Fruit fly (Drosophila melanogaster) whole organism, pupa: ENCODE data around the gene CG43678.

Experiments
- CG10348 ChIP-seq: fragments of 200-800 bp; sonication (Bioruptor generic); IDR thresholded peaks from 2 replicates; pipeline ENCODE4 v1.3.6; 2022; ENCODE audit warnings: missing biosample characterization, missing genetic modification characterization
- CG12605 ChIP-seq: fragments of 200-800 bp; sonication (Bioruptor generic); IDR thresholded peaks from 2 replicates; pipeline ENCODE4 v1.3.6; 2022; ENCODE audit warnings: missing biosample characterization, missing genetic modification characterization
- CG13204 ChIP-seq: fragments of 200-800 bp; sonication (Bioruptor generic); optimal IDR thresholded peaks from 2 replicates; lab custom pipeline; 2018; ENCODE audit warnings: missing biosample characterization, mild to moderate bottlenecking, missing genetic modification characterization, moderate library complexity
- CG15710 ChIP-seq: fragments of 200-800 bp; sonication (Bioruptor generic); optimal IDR thresholded peaks from 2 replicates; lab custom pipeline; 2018; ENCODE audit warnings: missing biosample characterization, mild to moderate bottlenecking, missing genetic modification characterization, moderate library complexity
- CG32121 ChIP-seq: fragments of 200-800 bp; sonication (Bioruptor generic); IDR thresholded peaks from 2 replicates; pipeline ENCODE4 v1.3.6; 2022; ENCODE audit warnings: missing biosample characterization, missing genetic modification characterization
- CG34367 ChIP-seq: fragments of 200-800 bp; sonication (Bioruptor generic); optimal IDR thresholded peaks from 2 replicates; lab custom pipeline; 2018; ENCODE audit warnings: missing biosample characterization, mild to moderate bottlenecking, missing genetic modification characterization
- CG4496 ChIP-seq: fragments of 200-800 bp; sonication (Bioruptor generic); IDR thresholded peaks from 3 replicates; pipeline ENCODE4 v1.3.6; 2022; ENCODE audit warnings: missing biosample characterization, missing genetic modification characterization
- CG8301 ChIP-seq: fragments of 200-800 bp; sonication (Bioruptor generic); optimal IDR thresholded peaks from 2 replicates; lab custom pipeline; 2018; ENCODE audit warnings: missing biosample characterization, mild to moderate bottlenecking, missing genetic modification characterization
- CG9948 ChIP-seq: fragments of 200-800 bp; sonication (Bioruptor generic); optimal IDR thresholded peaks from 2 replicates; lab custom pipeline; 2018; ENCODE audit warnings: missing biosample characterization, mild to moderate bottlenecking, missing genetic modification characterization, moderate library complexity
- EcR ChIP-seq: fragments of 200-800 bp; sonication (Bioruptor generic); optimal IDR thresholded peaks from 3 replicates; lab custom pipeline; 2019; ENCODE audit warnings: missing biosample characterization, missing genetic modification characterization, mild to moderate bottlenecking, moderate library complexity, missing genetic modification reagents
- Pif1A ChIP-seq: fragments of 200-800 bp; sonication (Bioruptor generic); optimal IDR thresholded peaks from 3 replicates; lab custom pipeline; 2016; ENCODE audit warnings: missing biosample characterization, missing genetic modification characterization
- Snoo ChIP-seq: fragments of 200-800 bp; sonication (Bioruptor generic); optimal IDR thresholded peaks from 3 replicates; lab custom pipeline; 2017; ENCODE audit warnings: missing biosample characterization, mild to moderate bottlenecking, missing genetic modification characterization, inconsistent platforms
- gl ChIP-seq: fragments of 200-800 bp; sonication (Bioruptor generic); optimal IDR thresholded peaks from 2 replicates; lab custom pipeline; 2018; ENCODE audit warnings: missing biosample characterization, mild to moderate bottlenecking, missing genetic modification characterization
- rn ChIP-seq: fragments of 200-800 bp; sonication (Bioruptor generic); IDR thresholded peaks from 2 replicates; pipeline ENCODE4 v1.3.6; 2022; ENCODE audit warnings: missing biosample characterization, missing genetic modification characterization

- no peak for TF ChIP-seq CG32121 (GFP tag; lab: Robert Waterston, UW)
- no peak for TF ChIP-seq EcR
- no peak for TF ChIP-seq gl (tag; lab: Kevin White, UChicago)
- TF ChIP-seq CG10348 (GFP tag; lab: Robert Waterston, UW) = no peak
- no peak for TF ChIP-seq CG4496
- no peak for TF ChIP-seq CG12605 (GFP tag; lab: Robert Waterston, UW)
- TF ChIP-seq rn (GFP tag; lab: Robert Waterston, UW) = no peak
- TF ChIP-seq CG13204 (GFP tag; lab: Kevin White, UChicago) = no peak
- no peak for TF ChIP-seq CG8301 (tag; lab: Kevin White, UChicago)
- no peak for TF ChIP-seq Pif1A (GFP tag; lab: Kevin White, UChicago)
- TF ChIP-seq CG9948 (tag; lab: Kevin White, UChicago) = no peak
- no peak for TF ChIP-seq Snoo (tag; lab: Kevin White, UChicago)
- TF ChIP-seq CG15710 (tag; lab: Kevin White, UChicago) = no peak
- no peak for TF ChIP-seq CG34367
Measured at dm6 chr3L:15034714-15035076, 14.6 kb downstream of the CG43678 start.
